Fruit fly (Drosophila melanogaster): Measurements from ENCODE around the gene spn-A.

Gene spn-A

dm6 chr3R:30022452-30023028 lies 33.3 kb downstream of the spn-A start, which contains the start of the genes RpS28a and Axn (continued):
- TF ChIP-seq Sry-δ (GFP tag; optimal IDR thresholded peaks at IDR 0.05) (peak; percentile 76), unc-4 (GFP tag; IDR thresholded peaks at IDR 0.05; ENCODE audit: partially characterized antibody) (peak; percentile 51; the same call in 1 of the 2 replicates), dm (GFP tag; optimal IDR thresholded peaks at IDR 0.05) (peak; percentile 32), MBD-R2 (GFP tag; IDR thresholded peaks at IDR 0.05) (peak; percentile 85), CG30403 (GFP tag; optimal IDR thresholded peaks at IDR 0.05) (no peak), Dp (GFP tag; optimal IDR thresholded peaks at IDR 0.05) (peak; percentile 58), CoRest (tag; optimal IDR thresholded peaks at IDR 0.05) (peak; percentile 19), tll (GFP tag; optimal IDR thresholded peaks at IDR 0.05) (peak in 1 of 2 experiments; percentile 11), pan (optimal IDR thresholded peaks at IDR 0.05) (no peak), pan (GFP tag; optimal IDR thresholded peaks at IDR 0.05 in 1 of 2, IDR thresholded peaks at IDR 0.05 in 1 of 2) (peak in 1 of 2 experiments; percentile 26), maf-S (GFP tag; optimal IDR thresholded peaks at IDR 0.05) (peak; percentile 26), Dll (GFP tag; IDR thresholded peaks at IDR 0.05; ENCODE audit: partially characterized antibody) (peak; percentile 76; the same call in 3 of the 4 replicates), trem (tag; optimal IDR thresholded peaks at IDR 0.05) (peak; percentile 99), onecut (GFP tag; IDR thresholded peaks at IDR 0.05) (peak; percentile 33; the same call in 1 of the 2 replicates), CG10979 (tag; optimal IDR thresholded peaks at IDR 0.05) (peak; percentile 99), CG6791 (GFP tag; IDR thresholded peaks at IDR 0.05; ENCODE audit: partially characterized antibody) (peak; percentile 4; the same call in 1 of the 3 replicates), CG33213 (GFP tag; optimal IDR thresholded peaks at IDR 0.05) (peak; percentile 78), Hmr (GFP tag; optimal IDR thresholded peaks at IDR 0.05) (peak; percentile 45), p53 (GFP tag; optimal IDR thresholded peaks at IDR 0.05) (peak; percentile 39), sisA (GFP tag; IDR thresholded peaks at IDR 0.05) (peak; percentile 33; the same call in 1 of the 2 replicates), ftz-f1 (GFP tag; optimal IDR thresholded peaks at IDR 0.05) (peak; percentile 98), Bgb (GFP tag; IDR thresholded peaks at IDR 0.05; ENCODE audit: partially characterized antibody) (peak; percentile 53), Six4 (GFP tag; optimal IDR thresholded peaks at IDR 0.05) (no peak), Dek (tag; optimal IDR thresholded peaks at IDR 0.05) (peak; percentile 1), Lhr (GFP tag; optimal IDR thresholded peaks at IDR 0.05) (peak; percentile 91), CG10321 (GFP tag; IDR thresholded peaks at IDR 0.05) (0 out of 2 replicates have a peak, but pooled peaks have one; percentile 6), sens (GFP tag) (peak; percentile 77), CG3847 (GFP tag; IDR thresholded peaks at IDR 0.05) (peak; percentile 76), bab2 (GFP tag; optimal IDR thresholded peaks at IDR 0.05) (peak; percentile 18), B-H2 (GFP tag; optimal IDR thresholded peaks at IDR 0.05) (peak; percentile 49), en (GFP tag; optimal IDR thresholded peaks at IDR 0.05) (no peak), nerfin-2 (GFP tag; IDR thresholded peaks at IDR 0.05; ENCODE audit: partially characterized antibody) (0 out of 2 replicates have a peak, but pooled peaks have one; percentile 7), CG12299 (tag; optimal IDR thresholded peaks at IDR 0.05) (peak; percentile 7), dpn (GFP tag; optimal IDR thresholded peaks at IDR 0.05) (peak; percentile 37 to 42), MESR4 (GFP tag; optimal IDR thresholded peaks at IDR 0.05) (peak; percentile 94), pum (GFP tag; optimal IDR thresholded peaks at IDR 0.05) (no peak), ci (GFP tag; IDR thresholded peaks at IDR 0.05) (peak; percentile 32; the same call in 1 of the 3 replicates), pita (GFP tag; optimal IDR thresholded peaks at IDR 0.05) (peak; percentile 85), CG14710 (tag; optimal IDR thresholded peaks at IDR 0.05) (peak; percentile 41), CG4282 (GFP tag; optimal IDR thresholded peaks at IDR 0.05) (no peak), Sin3A (optimal IDR thresholded peaks at IDR 0.05) (peak; percentile 80), jumu (GFP tag; optimal IDR thresholded peaks at IDR 0.05) (peak; percentile 15), Dbx (GFP tag; IDR thresholded peaks at IDR 0.05) (no peak), Rfx (GFP tag; IDR thresholded peaks at IDR 0.05) (peak; percentile 48), CG34224 (GFP tag; IDR thresholded peaks at IDR 0.05; ENCODE audit: partially characterized antibody) (0 out of 3 replicates have a peak, but pooled peaks have one; percentile 10), CG9932 (GFP tag; IDR thresholded peaks at IDR 0.05) (peak; percentile 65), CG11456 (GFP tag; IDR thresholded peaks at IDR 0.05) (peak; percentile 73; the same call in 2 of the 3 replicates), hbn (GFP tag; IDR thresholded peaks at IDR 0.05; ENCODE audit: partially characterized antibody) (peak; percentile 42; the same call in 1 of the 2 replicates), CG1832 (GFP tag; optimal IDR thresholded peaks at IDR 0.05) (no peak)
